Fruit fly (Drosophila melanogaster): Measurements from ENCODE around the gene CG7974.

DNA sequence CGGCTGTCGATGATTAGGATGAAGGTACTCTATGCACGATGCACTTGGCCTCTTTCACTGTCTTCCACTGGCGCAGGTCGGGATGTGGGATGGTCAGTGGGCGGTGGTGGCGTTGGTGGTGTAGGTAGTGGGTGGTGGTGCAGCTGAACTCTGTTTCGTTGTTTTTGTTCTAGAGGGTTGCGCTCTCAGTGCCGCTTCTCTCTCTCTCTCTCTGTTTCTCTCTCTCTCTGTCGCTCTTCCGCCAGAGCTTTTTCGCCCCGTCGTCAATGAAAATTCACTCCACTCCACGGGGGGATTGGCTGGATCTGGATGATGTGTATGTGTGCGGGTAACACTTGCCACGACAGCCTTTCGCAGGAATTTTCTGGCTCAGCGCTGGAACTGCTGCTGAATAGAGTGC is 28.1 kb upstream of the CG7974 start:
- TF ChIP-seq rn (GFP tag; IDR thresholded peaks at IDR 0.05) (no peak), CG8301 (tag; optimal IDR thresholded peaks at IDR 0.05) (no peak)
